Worm (Caenorhabditis elegans) whole organism, L1 larva: Measurements from ENCODE around the gene mboa-6.

ENCODE experiments used
- C04F5.9 ChIP-seq: sonication (generic microtip); optimal IDR thresholded peaks from 2 replicates; lab custom pipeline; 2016; ENCODE audit warnings: missing genetic modification characterization, missing compliant biosample characterization
- C16A3.4 ChIP-seq: fragments of 150-350 bp; optimal IDR thresholded peaks from 2 replicates; lab custom pipeline; 2014; ENCODE audit warnings: missing biosample characterization, missing genetic modification characterization
- C34B4.2 ChIP-seq: sonication (generic microtip); optimal IDR thresholded peaks from 2 replicates; lab custom pipeline; 2017; ENCODE audit warnings: mild to moderate bottlenecking, missing genetic modification characterization, missing compliant biosample characterization
- Y116A8C.19 ChIP-seq: sonication (generic microtip); optimal IDR thresholded peaks from 2 replicates; lab custom pipeline; 2016; ENCODE audit warnings: missing compliant biosample characterization, missing genetic modification characterization, borderline replicate concordance
- aha-1 ChIP-seq: fragments of 150-350 bp; optimal IDR thresholded peaks from 2 replicates; lab custom pipeline; 2014; ENCODE audit warnings: missing biosample characterization, missing genetic modification characterization
- aly-2 ChIP-seq: fragments of 150-350 bp; optimal IDR thresholded peaks from 2 replicates; lab custom pipeline; 2014; ENCODE audit warnings: missing biosample characterization, missing genetic modification characterization
- ama-1 ChIP-seq: fragments of 150-350 bp; optimal IDR thresholded peaks from 2 replicates; lab custom pipeline; 2014
- blmp-1 ChIP-seq: fragments of 150-350 bp; optimal IDR thresholded peaks from 2 replicates; lab custom pipeline; 2014; ENCODE audit warnings: missing biosample characterization, missing genetic modification characterization
- ceh-63 ChIP-seq: fragments of 200-800 bp; sonication (Bioruptor generic); optimal IDR thresholded peaks from 2 replicates; lab custom pipeline; 2018; ENCODE audit warnings: mild to moderate bottlenecking, missing genetic modification characterization, missing compliant biosample characterization
- ceh-88 ChIP-seq: fragments of 200-800 bp; sonication (Bioruptor generic); IDR thresholded peaks from 2 replicates; pipeline ENCODE4 v1.3.6; 2022; ENCODE audit warnings: missing genetic modification characterization, missing compliant biosample characterization
- ceh-90 ChIP-seq: sonication (generic microtip); optimal IDR thresholded peaks from 2 replicates; lab custom pipeline; 2016; ENCODE audit warnings: missing genetic modification characterization, missing compliant biosample characterization
- ces-1 ChIP-seq: fragments of 150-350 bp; optimal IDR thresholded peaks from 2 replicates; lab custom pipeline; 2014; ENCODE audit warnings: missing biosample characterization, missing genetic modification reagents, missing genetic modification characterization
- dpl-1 ChIP-seq, 3 experiments: fragments of 150-350 bp in 2 of 3; sonication (generic microtip) in 1 of 3; optimal IDR thresholded peaks; 2 replicates each; lab custom pipeline; 2014 to 2017; ENCODE audit warnings: missing biosample characterization in 3 of 3, missing genetic modification characterization in 3 of 3, missing genetic modification reagents in 3 of 3
- dsc-1 ChIP-seq: sonication (generic microtip); optimal IDR thresholded peaks from 2 replicates; lab custom pipeline; 2016; ENCODE audit warnings: mild to moderate bottlenecking, missing genetic modification characterization, missing compliant biosample characterization
- egl-13 ChIP-seq: sonication (generic microtip); optimal IDR thresholded peaks from 2 replicates; lab custom pipeline; 2016; ENCODE audit warnings: missing genotype, missing genetic modification reagents, missing genetic modification characterization, missing compliant biosample characterization
- elt-2 ChIP-seq: sonication (generic microtip); optimal IDR thresholded peaks from 2 replicates; lab custom pipeline; 2016; ENCODE audit warnings: missing genetic modification characterization, mild to moderate bottlenecking, inconsistent platforms, missing compliant biosample characterization, missing genetic modification reagents
- elt-3 ChIP-seq, 6 experiments: fragments of 150-350 bp in 1 of 6; sonication (generic microtip); optimal IDR thresholded peaks; 2 replicates each; lab custom pipeline; 2017 to 2018; ENCODE audit warnings: missing biosample characterization in 6 of 6, missing genetic modification characterization in 6 of 6, inconsistent platforms in 1 of 6
- fkh-10 ChIP-seq: sonication (generic microtip); optimal IDR thresholded peaks from 2 replicates; lab custom pipeline; 2017; ENCODE audit warnings: missing biosample characterization, missing genetic modification reagents, missing genetic modification characterization
- grh-1 ChIP-seq: fragments of 200-800 bp; sonication (Bioruptor generic); IDR thresholded peaks from 2 replicates; pipeline ENCODE4 v1.3.6; 2022; ENCODE audit warnings: missing genetic modification reagents, missing genetic modification characterization, missing compliant biosample characterization
- hlh-17 ChIP-seq: fragments of 200-800 bp; sonication (Bioruptor generic); optimal IDR thresholded peaks from 2 replicates; lab custom pipeline; 2018; ENCODE audit warnings: missing genetic modification characterization, mild to moderate bottlenecking, missing compliant biosample characterization, moderate library complexity, borderline replicate concordance
- hpl-2 ChIP-seq: fragments of 150-350 bp; optimal IDR thresholded peaks from 2 replicates; lab custom pipeline; 2014; ENCODE audit warnings: missing biosample characterization, missing genetic modification reagents, missing genetic modification characterization
- irx-1 ChIP-seq: sonication (generic microtip); optimal IDR thresholded peaks from 2 replicates; lab custom pipeline; 2016; ENCODE audit warnings: missing genetic modification characterization, missing compliant biosample characterization
- isw-1 ChIP-seq: fragments of 200-800 bp; sonication (Bioruptor generic); IDR thresholded peaks from 2 replicates; pipeline ENCODE4 v1.3.6; 2022; ENCODE audit warnings: missing genetic modification characterization, missing compliant biosample characterization
- lin-13 ChIP-seq: fragments of 150-350 bp; optimal IDR thresholded peaks from 2 replicates; lab custom pipeline; 2014; ENCODE audit warnings: missing biosample characterization, missing genetic modification reagents, missing genetic modification characterization
- lin-15B ChIP-seq: fragments of 150-350 bp; sonication (generic microtip); optimal IDR thresholded peaks from 3 replicates; lab custom pipeline; 2014; ENCODE audit warnings: missing biosample characterization, missing genetic modification characterization
- lin-39 ChIP-seq: fragments of 150-350 bp; optimal IDR thresholded peaks from 2 replicates; lab custom pipeline; 2014; ENCODE audit warnings: missing biosample characterization, missing genetic modification reagents, missing genetic modification characterization
- lsy-2 ChIP-seq, 2 experiments: fragments of 150-350 bp; optimal IDR thresholded peaks; 2 replicates each; lab custom pipeline; 2014; ENCODE audit warnings: missing biosample characterization in 2 of 2, missing genetic modification characterization in 2 of 2
- mep-1 ChIP-seq: fragments of 150-350 bp; optimal IDR thresholded peaks from 2 replicates; lab custom pipeline; 2014; ENCODE audit warnings: missing biosample characterization, missing genetic modification characterization
- nhr-11 ChIP-seq: fragments of 150-350 bp; optimal IDR thresholded peaks from 2 replicates; lab custom pipeline; 2014; ENCODE audit warnings: missing biosample characterization, missing genetic modification characterization
- nhr-20 ChIP-seq: sonication (generic microtip); optimal IDR thresholded peaks from 2 replicates; lab custom pipeline; 2016; ENCODE audit warnings: mild to moderate bottlenecking, missing genetic modification characterization, missing compliant biosample characterization
- nhr-47 ChIP-seq: sonication (generic microtip); optimal IDR thresholded peaks from 2 replicates; lab custom pipeline; 2016; ENCODE audit warnings: mild to moderate bottlenecking, missing genetic modification characterization, moderate library complexity, missing compliant biosample characterization
- nhr-77 ChIP-seq: fragments of 150-350 bp; optimal IDR thresholded peaks from 2 replicates; lab custom pipeline; 2014; ENCODE audit warnings: missing biosample characterization, missing genetic modification characterization
- nhr-84 ChIP-seq: sonication (generic microtip); optimal IDR thresholded peaks from 2 replicates; lab custom pipeline; 2017; ENCODE audit warnings: missing biosample characterization, missing genetic modification characterization
- nhr-90 ChIP-seq: sonication (generic microtip); optimal IDR thresholded peaks from 2 replicates; lab custom pipeline; 2016; ENCODE audit warnings: mild to moderate bottlenecking, missing genetic modification characterization, missing compliant biosample characterization; ENCODE audit not compliant: poor library complexity
- pag-3 ChIP-seq: sonication (generic microtip); optimal IDR thresholded peaks from 2 replicates; lab custom pipeline; 2017; ENCODE audit warnings: missing genetic modification characterization, mild to moderate bottlenecking, missing compliant biosample characterization, antibody characterized with exemption, borderline replicate concordance; ENCODE audit not compliant: insufficient read depth
- pax-3 ChIP-seq: fragments of 200-800 bp; sonication (Bioruptor generic); optimal IDR thresholded peaks from 2 replicates; lab custom pipeline; 2018; ENCODE audit warnings: mild to moderate bottlenecking, missing genetic modification characterization, moderate library complexity, missing compliant biosample characterization
- pqm-1 ChIP-seq: sonication (generic microtip); optimal IDR thresholded peaks from 3 replicates; lab custom pipeline; 2017; ENCODE audit warnings: missing biosample characterization, missing genetic modification characterization
- snpc-4 ChIP-seq: fragments of 150-350 bp; optimal IDR thresholded peaks from 2 replicates; lab custom pipeline; 2014; ENCODE audit warnings: missing biosample characterization, missing genetic modification characterization
- snu-23 ChIP-seq: sonication (generic microtip); optimal IDR thresholded peaks from 2 replicates; lab custom pipeline; 2016; ENCODE audit warnings: missing genetic modification characterization, missing compliant biosample characterization
- sptf-1 ChIP-seq: fragments of 150-350 bp; optimal IDR thresholded peaks from 2 replicates; lab custom pipeline; 2014; ENCODE audit warnings: missing biosample characterization, missing genetic modification characterization
- swsn-7 ChIP-seq: sonication (generic microtip); optimal IDR thresholded peaks from 2 replicates; lab custom pipeline; 2016; ENCODE audit warnings: missing genetic modification characterization, missing compliant biosample characterization
- unc-130 ChIP-seq: fragments of 150-350 bp; optimal IDR thresholded peaks from 2 replicates; lab custom pipeline; 2017; ENCODE audit warnings: missing biosample characterization, missing genetic modification characterization, inconsistent platforms
- unc-30 ChIP-seq: sonication (generic microtip); optimal IDR thresholded peaks from 2 replicates; lab custom pipeline; 2017; ENCODE audit warnings: missing biosample characterization, missing genetic modification characterization
- unc-86 ChIP-seq: sonication (generic microtip); optimal IDR thresholded peaks from 2 replicates; lab custom pipeline; 2016; ENCODE audit warnings: missing genetic modification characterization, missing compliant biosample characterization
- vab-15 ChIP-seq: sonication (generic microtip); optimal IDR thresholded peaks from 2 replicates; lab custom pipeline; 2017; ENCODE audit warnings: missing genotype, mild to moderate bottlenecking, missing genetic modification characterization, missing compliant biosample characterization
- xbp-1 ChIP-seq: sonication (generic microtip); optimal IDR thresholded peaks from 2 replicates; lab custom pipeline; 2016; ENCODE audit warnings: missing genetic modification characterization, missing compliant biosample characterization
- zip-4 ChIP-seq: fragments of 200-800 bp; sonication (Bioruptor generic); optimal IDR thresholded peaks from 2 replicates; lab custom pipeline; 2018; ENCODE audit warnings: mild to moderate bottlenecking, missing genetic modification characterization, moderate library complexity, missing compliant biosample characterization
- ztf-4 ChIP-seq: fragments of 150-350 bp; optimal IDR thresholded peaks from 2 replicates; lab custom pipeline; 2014; ENCODE audit warnings: missing biosample characterization, missing genetic modification characterization

Gene mboa-6

ce11 chrIII:1926456-1926855 lies 35.3 kb downstream of the mboa-6 start (continued):
- no peak for TF ChIP-seq pqm-1

- no peak for TF ChIP-seq pqm-1
- no peak for TF ChIP-seq nhr-77 (tag; lab: Kevin White, UChicago)
- no peak for TF ChIP-seq xbp-1
- TF ChIP-seq fkh-10 (GFP tag; lab: Kevin White, UChicago): no peak
- TF ChIP-seq dsc-1 (tag; lab: Kevin White, UChicago): no peak
- no peak for TF ChIP-seq aly-2 (tag; lab: Kevin White, UChicago)
- TF ChIP-seq, all 84 proteins: peak for 0
These were observed 36.0 kb downstream of the mboa-6 start for ce11 chrIII:1925786-1926185.

ce11 chrIII:1925048-1925537 lies 36.7 kb downstream of the mboa-6 start:
- TF ChIP-seq aly-2 (tag; lab: Kevin White, UChicago) (peak; percentile 85), ceh-90 (no peak), unc-86 (peak; percentile 99), ztf-4 (peak; percentile 94), lin-39 (tag; lab: Kevin White, UChicago) (peak; percentile 89), aha-1 (peak; percentile 89), egl-13 (tag; lab: Kevin White, UChicago) (peak; percentile 99), pag-3 (no peak), ceh-88 (GFP tag; lab: Robert Waterston, UW) (peak; percentile 91), xbp-1 (peak; percentile 94), hpl-2 (peak; percentile 40), vab-15 (peak; percentile 71), irx-1 (peak; percentile 99), ceh-63 (no peak), dsc-1 (tag; lab: Kevin White, UChicago) (peak; percentile 98), nhr-11 (tag; lab: Kevin White, UChicago) (peak; percentile 95), nhr-84 (no peak), swsn-7 (tag; lab: Kevin White, UChicago) (peak; percentile 98), unc-30 (tag; lab: Kevin White, UChicago) (no peak), lin-13 (peak; percentile 86), C16A3.4 (peak; percentile 85), ama-1 (lab: Kevin White, UChicago) (peak; percentile 30), nhr-20 (peak; percentile 100), Y116A8C.19 (no peak), elt-3 (tag; optimal IDR thresholded peaks at IDR 0.05; lab: Kevin White, UChicago) (peak in 4 of 6 experiments; percentile 51 to 95 (median 72)), C34B4.2 (tag; lab: Kevin White, UChicago) (peak; percentile 47), hlh-17 (no peak), lsy-2 (tag; optimal IDR thresholded peaks at IDR 0.05; lab: Kevin White, UChicago) (peak; percentile 91 to 93), nhr-90 (tag; lab: Kevin White, UChicago) (peak; percentile 97), mep-1 (tag; lab: Kevin White, UChicago) (peak; percentile 82), nhr-47 (tag; lab: Kevin White, UChicago) (peak; percentile 99), blmp-1 (tag; lab: Kevin White, UChicago) (peak; percentile 96), snpc-4 (peak; percentile 78), fkh-10 (GFP tag; lab: Kevin White, UChicago) (peak; percentile 94), zip-4 (GFP tag; lab: Kevin White, UChicago) (peak; percentile 70), C04F5.9 (peak; percentile 80), dpl-1 (GFP tag; optimal IDR thresholded peaks at IDR 0.05; lab: Kevin White, UChicago) (peak; percentile 64 to 71 (median 70)), pax-3 (tag; lab: Kevin White, UChicago) (peak; percentile 94), grh-1 (GFP tag; lab: Robert Waterston, UW) (peak; percentile 93), elt-2 (tag; lab: Kevin White, UChicago) (peak; percentile 99), lin-15B (tag; lab: Kevin White, UChicago) (peak; percentile 40), snu-23 (peak; percentile 98), ces-1 (GFP tag; lab: Kevin White, UChicago) (no peak), unc-130 (tag; lab: Kevin White, UChicago) (peak; percentile 97), sptf-1 (tag; lab: Kevin White, UChicago) (no peak), pqm-1 (peak; percentile 94), isw-1 (peak; percentile 79)
